Worm (Caenorhabditis elegans) whole organism, L2 larva: ENCODE measurements around the gene F01D5.7.
A peak's percentile ranks its signal among the peaks of the same experiment; 100 is the strongest.

Experiments used
- C34F6.9 ChIP-seq: fragments of 150-350 bp; optimal IDR thresholded peaks from 2 replicates; lab custom pipeline; 2014; ENCODE audit warnings: missing biosample characterization, missing genetic modification characterization
- F13H6.1 ChIP-seq: sonication (generic microtip); optimal IDR thresholded peaks from 2 replicates; lab custom pipeline; 2016; ENCODE audit warnings: missing genetic modification characterization, missing compliant biosample characterization
- R02D3.7 ChIP-seq: fragments of 150-350 bp; optimal IDR thresholded peaks from 2 replicates; lab custom pipeline; 2014; ENCODE audit warnings: missing biosample characterization, missing genetic modification characterization
- Y55F3AM.14 ChIP-seq: fragments of 200-800 bp; sonication (Bioruptor generic); optimal IDR thresholded peaks from 2 replicates; lab custom pipeline; 2018; ENCODE audit warnings: mild to moderate bottlenecking, missing genetic modification characterization, missing compliant biosample characterization
- alr-1 ChIP-seq: fragments of 150-350 bp; optimal IDR thresholded peaks from 2 replicates; lab custom pipeline; 2014; ENCODE audit warnings: missing biosample characterization, missing genetic modification characterization
- ama-1 ChIP-seq: fragments of 150-350 bp; optimal IDR thresholded peaks from 2 replicates; lab custom pipeline; 2018; ENCODE audit warnings: inconsistent platforms
- ceh-16 ChIP-seq: fragments of 150-350 bp; optimal IDR thresholded peaks from 2 replicates; lab custom pipeline; 2014; ENCODE audit warnings: missing biosample characterization, missing genetic modification characterization
- ceh-82 ChIP-seq: fragments of 150-350 bp; optimal IDR thresholded peaks from 2 replicates; lab custom pipeline; 2014; ENCODE audit warnings: missing biosample characterization, missing genetic modification characterization
- crh-2 ChIP-seq: sonication (generic microtip); optimal IDR thresholded peaks from 2 replicates; lab custom pipeline; 2017; ENCODE audit warnings: missing biosample characterization, missing genetic modification characterization
- dmd-4 ChIP-seq: sonication (generic microtip); optimal IDR thresholded peaks from 2 replicates; lab custom pipeline; 2017; ENCODE audit warnings: missing biosample characterization, missing genetic modification characterization
- elt-3 ChIP-seq: sonication (generic microtip); optimal IDR thresholded peaks from 2 replicates; lab custom pipeline; 2017; ENCODE audit warnings: missing biosample characterization, missing genetic modification characterization
- fos-1 ChIP-seq: fragments of 150-350 bp; optimal IDR thresholded peaks from 2 replicates; lab custom pipeline; 2014; ENCODE audit warnings: missing biosample characterization, missing genetic modification characterization
- gmeb-1 ChIP-seq: fragments of 150-350 bp; optimal IDR thresholded peaks from 2 replicates; lab custom pipeline; 2014; ENCODE audit warnings: missing biosample characterization, missing genetic modification characterization
- lin-11 ChIP-seq: fragments of 150-350 bp; sonication (generic microtip); optimal IDR thresholded peaks from 2 replicates; lab custom pipeline; 2014; ENCODE audit warnings: missing biosample characterization, missing genetic modification characterization, inconsistent platforms, mixed read lengths
- lin-13 ChIP-seq: fragments of 150-350 bp; optimal IDR thresholded peaks from 2 replicates; lab custom pipeline; 2014; ENCODE audit warnings: missing biosample characterization, missing genetic modification reagents, missing genetic modification characterization
- lsy-2 ChIP-seq, 2 experiments: fragments of 150-350 bp in 1 of 2; sonication (generic microtip) in 1 of 2; optimal IDR thresholded peaks; 2 replicates each; lab custom pipeline; 2014 to 2017; ENCODE audit warnings: missing biosample characterization in 2 of 2, missing genetic modification characterization in 2 of 2
- mab-5 ChIP-seq: fragments of 150-350 bp; optimal IDR thresholded peaks from 2 replicates; lab custom pipeline; 2014; ENCODE audit warnings: missing biosample characterization, missing genetic modification characterization
- mbf-1 ChIP-seq: sonication (generic microtip); optimal IDR thresholded peaks from 2 replicates; lab custom pipeline; 2017; ENCODE audit warnings: missing biosample characterization, missing genetic modification characterization
- mdl-1 ChIP-seq, 2 experiments: fragments of 150-350 bp in 1 of 2; sonication (generic microtip) in 1 of 2; optimal IDR thresholded peaks; 2 replicates each; lab custom pipeline; 2017; ENCODE audit warnings: missing biosample characterization in 2 of 2, missing genetic modification characterization in 2 of 2
- nhr-10 ChIP-seq: sonication (generic microtip); optimal IDR thresholded peaks from 2 replicates; lab custom pipeline; 2017; ENCODE audit warnings: missing biosample characterization, missing genetic modification characterization
- nhr-11 ChIP-seq: fragments of 150-350 bp; optimal IDR thresholded peaks from 2 replicates; lab custom pipeline; 2014; ENCODE audit warnings: missing biosample characterization, missing genetic modification characterization
- nhr-12 ChIP-seq: fragments of 150-350 bp; optimal IDR thresholded peaks from 2 replicates; lab custom pipeline; 2014; ENCODE audit warnings: missing biosample characterization, missing genetic modification characterization
- nhr-129 ChIP-seq: fragments of 150-350 bp; optimal IDR thresholded peaks from 2 replicates; lab custom pipeline; 2014; ENCODE audit warnings: missing biosample characterization, missing genetic modification characterization
- nhr-21 ChIP-seq: fragments of 150-350 bp; optimal IDR thresholded peaks from 2 replicates; lab custom pipeline; 2014; ENCODE audit warnings: missing biosample characterization, missing genetic modification characterization
- nhr-23 ChIP-seq: fragments of 150-350 bp; optimal IDR thresholded peaks from 2 replicates; lab custom pipeline; 2014; ENCODE audit warnings: missing biosample characterization, missing genetic modification reagents, missing genetic modification characterization
- nhr-237 ChIP-seq: fragments of 150-350 bp; optimal IDR thresholded peaks from 2 replicates; lab custom pipeline; 2014; ENCODE audit warnings: missing biosample characterization, missing genetic modification characterization
- nhr-6 ChIP-seq: fragments of 150-350 bp; optimal IDR thresholded peaks from 2 replicates; lab custom pipeline; 2014; ENCODE audit warnings: missing biosample characterization, missing genetic modification characterization
- nhr-77 ChIP-seq: fragments of 150-350 bp; optimal IDR thresholded peaks from 2 replicates; lab custom pipeline; 2014; ENCODE audit warnings: missing biosample characterization, missing genetic modification characterization
- peb-1 ChIP-seq: fragments of 150-350 bp; optimal IDR thresholded peaks from 2 replicates; lab custom pipeline; 2014; ENCODE audit warnings: missing biosample characterization, missing genetic modification characterization
- sem-4 ChIP-seq: fragments of 150-350 bp; optimal IDR thresholded peaks from 2 replicates; lab custom pipeline; 2014; ENCODE audit warnings: missing biosample characterization, missing genetic modification reagents, missing genetic modification characterization
- skn-1 ChIP-seq: sonication (generic microtip); optimal IDR thresholded peaks from 2 replicates; lab custom pipeline; 2017; ENCODE audit warnings: missing biosample characterization, missing genetic modification characterization
- sma-3 ChIP-seq: sonication (generic microtip); optimal IDR thresholded peaks from 2 replicates; lab custom pipeline; 2016; ENCODE audit warnings: missing genetic modification reagents, missing genetic modification characterization, missing compliant biosample characterization
- sma-9 ChIP-seq, 2 experiments: fragments of 150-350 bp in 1 of 2; sonication (generic microtip) in 1 of 2; optimal IDR thresholded peaks; 2 replicates each; lab custom pipeline; 2014 to 2016; ENCODE audit warnings: missing genetic modification characterization in 2 of 2, mild to moderate bottlenecking in 1 of 2, missing biosample characterization in 1 of 2, missing compliant biosample characterization in 1 of 2, missing genetic modification reagents in 1 of 2, moderate library complexity in 1 of 2
- snpc-4 ChIP-seq: fragments of 150-350 bp; optimal IDR thresholded peaks from 2 replicates; lab custom pipeline; 2014; ENCODE audit warnings: missing biosample characterization, missing genetic modification characterization
- unc-39 ChIP-seq: fragments of 150-350 bp; optimal IDR thresholded peaks from 2 replicates; lab custom pipeline; 2014; ENCODE audit warnings: missing biosample characterization, missing genetic modification characterization
- unc-62 ChIP-seq: fragments of 150-350 bp; optimal IDR thresholded peaks from 2 replicates; lab custom pipeline; 2014; ENCODE audit warnings: missing biosample characterization, missing genetic modification reagents, missing genetic modification characterization
- zag-1 ChIP-seq: fragments of 150-350 bp; optimal IDR thresholded peaks from 2 replicates; lab custom pipeline; 2014; ENCODE audit warnings: missing biosample characterization, missing genetic modification characterization
- ztf-4 ChIP-seq: fragments of 150-350 bp; optimal IDR thresholded peaks from 2 replicates; lab custom pipeline; 2014; ENCODE audit warnings: missing biosample characterization, missing genetic modification characterization

The F01D5.7 gene

ce11 chrII:14036724-14037483 is 28.4 kb downstream of the F01D5.7 start (continued):
- TF ChIP-seq peb-1 (no peak), mbf-1 (tag; lab: Kevin White, UChicago) (no peak), nhr-129 (tag; lab: Kevin White, UChicago) (peak; percentile 58), nhr-237 (no peak), Y55F3AM.14 (GFP tag; lab: Kevin White, UChicago) (peak; percentile 7), mab-5 (tag; lab: Kevin White, UChicago) (no peak), mdl-1 (tag; optimal IDR thresholded peaks at IDR 0.05; lab: Kevin White, UChicago) (peak; percentile 38 to 67), nhr-77 (no peak), nhr-23 (tag; lab: Kevin White, UChicago) (no peak), ama-1 (lab: Kevin White, UChicago) (no peak), nhr-12 (tag; lab: Kevin White, UChicago) (no peak), fos-1 (no peak), sma-3 (no peak), ztf-4 (tag; lab: Kevin White, UChicago) (peak; percentile 21), nhr-11 (tag; lab: Kevin White, UChicago) (no peak), snpc-4 (no peak), nhr-21 (tag; lab: Kevin White, UChicago) (no peak), C34F6.9 (tag; lab: Kevin White, UChicago) (peak; percentile 39), unc-39 (tag; lab: Kevin White, UChicago) (no peak), lsy-2 (tag; optimal IDR thresholded peaks at IDR 0.05; lab: Kevin White, UChicago) (peak in 1 of 2 experiments; percentile 49), sma-9 (GFP tag; optimal IDR thresholded peaks at IDR 0.05; lab: Kevin White, UChicago) (peak; percentile 47), sma-9 (tag; optimal IDR thresholded peaks at IDR 0.05; lab: Kevin White, UChicago) (no peak), sem-4 (peak; percentile 43)

- TF ChIP-seq C34F6.9 (tag; lab: Kevin White, UChicago) (peak; percentile 18), ceh-82 (no peak), crh-2 (tag; lab: Kevin White, UChicago) (peak; percentile 26)
Observed at ce11 chrII:14037484-14038303, 29.2 kb downstream of the F01D5.7 start.

ce11 chrII:14038331-14038730 is 29.9 kb downstream of the F01D5.7 start:
- peak; percentile 0 for TF ChIP-seq F13H6.1 (tag; lab: Kevin White, UChicago)
- TF ChIP-seq sma-3 = peak; percentile 0
- TF ChIP-seq mab-5 (tag; lab: Kevin White, UChicago) = no peak
- TF ChIP-seq nhr-6 (tag; lab: Kevin White, UChicago) = no peak
- peak; percentile 37 for TF ChIP-seq sma-9 (GFP tag; optimal IDR thresholded peaks at IDR 0.05; lab: Kevin White, UChicago)
- no peak for TF ChIP-seq sma-9 (tag; optimal IDR thresholded peaks at IDR 0.05; lab: Kevin White, UChicago)
- TF ChIP-seq fos-1 = peak; percentile 32
- TF ChIP-seq mbf-1 (tag; lab: Kevin White, UChicago) = no peak
- TF ChIP-seq mdl-1 (tag; optimal IDR thresholded peaks at IDR 0.05; lab: Kevin White, UChicago) = peak in 1 of 2 experiments; percentile 33
- TF ChIP-seq nhr-11 (tag; lab: Kevin White, UChicago) = no peak

ce11 chrII:14039811-14040203 is 31.3 kb downstream of the F01D5.7 start:
- TF ChIP-seq crh-2 (tag; lab: Kevin White, UChicago) = no peak
- no peak for TF ChIP-seq nhr-77
- TF ChIP-seq unc-62 (GFP tag; lab: Kevin White, UChicago) = no peak
- TF ChIP-seq skn-1 (tag; lab: Kevin White, UChicago) = no peak
- no peak for TF ChIP-seq dmd-4
- TF ChIP-seq peb-1 = no peak
- TF ChIP-seq ama-1 (lab: Kevin White, UChicago) = peak; percentile 37

- TF ChIP-seq ceh-16 (tag; lab: Kevin White, UChicago) (peak; percentile 74), zag-1 (tag; lab: Kevin White, UChicago) (peak; percentile 92), nhr-129 (tag; lab: Kevin White, UChicago) (peak; percentile 91), skn-1 (tag; lab: Kevin White, UChicago) (no peak), nhr-6 (tag; lab: Kevin White, UChicago) (peak; percentile 75), nhr-11 (tag; lab: Kevin White, UChicago) (peak; percentile 21), nhr-77 (peak; percentile 84), sem-4 (peak; percentile 94), dmd-4 (no peak), gmeb-1 (tag; lab: Kevin White, UChicago) (peak; percentile 54), lin-13 (GFP tag; lab: Kevin White, UChicago) (peak; percentile 79), lin-11 (tag; lab: Kevin White, UChicago) (peak; percentile 54), elt-3 (tag; lab: Kevin White, UChicago) (no peak), mab-5 (tag; lab: Kevin White, UChicago) (peak; percentile 87), fos-1 (peak; percentile 67), R02D3.7 (peak; percentile 0), Y55F3AM.14 (GFP tag; lab: Kevin White, UChicago) (peak; percentile 96), peb-1 (no peak), unc-62 (GFP tag; lab: Kevin White, UChicago) (peak; percentile 67), nhr-23 (tag; lab: Kevin White, UChicago) (no peak), snpc-4 (peak; percentile 51), F13H6.1 (tag; lab: Kevin White, UChicago) (peak; percentile 98), alr-1 (no peak), nhr-10 (tag; lab: Kevin White, UChicago) (no peak), sma-3 (peak; percentile 85)
Observed at ce11 chrII:14040204-14040842, 31.9 kb downstream of the F01D5.7 start.
